ENCODE assay signal across 4 fruit fly cellular contexts in the genomic region with DNA sequence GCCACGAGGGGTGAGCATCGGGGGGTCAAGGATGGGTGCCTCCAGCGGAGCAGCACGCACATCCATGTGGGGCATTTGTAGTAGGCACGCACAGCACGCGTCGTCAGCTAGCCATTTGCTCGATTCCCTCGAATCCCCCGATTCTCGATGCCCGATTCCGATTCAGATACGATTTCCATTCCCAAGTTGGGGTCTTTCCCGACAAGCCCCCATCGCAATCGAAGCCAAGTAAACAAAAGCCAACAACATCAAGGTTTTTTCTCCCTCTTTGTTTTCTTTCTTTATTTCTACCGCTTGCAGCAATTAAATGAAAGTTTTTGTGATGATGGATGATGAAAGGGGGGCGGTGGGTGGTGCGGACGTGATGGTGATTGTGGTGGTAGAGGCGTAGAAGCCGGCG.
TF ChIP-seq lines count a peak whose summit lies in the region.

No protein-coding gene starts in this region.

- TF ChIP-seq CTCF in whole organism, embryonic (GFP tag; optimal IDR thresholded peaks at IDR 0.05; lab: Kevin White, UChicago): no peak

TF ChIP-seq in whole organism, embryonic, 481 proteins besides CTCF, POLR2A, EP300 and RAD21 (continues in another document):
- peak; percentile 17 for TF ChIP-seq lab (GFP tag; optimal IDR thresholded peaks at IDR 0.05; lab: Kevin White, UChicago)
- peak; percentile 82 for TF ChIP-seq kni (GFP tag; optimal IDR thresholded peaks at IDR 0.05; lab: Kevin White, UChicago)
- no peak for TF ChIP-seq CG14014 (GFP tag; IDR thresholded peaks at IDR 0.05; lab: Robert Waterston, UW)
- TF ChIP-seq CG12769 (tag; optimal IDR thresholded peaks at IDR 0.05; lab: Kevin White, UChicago): peak; percentile 49
- peak; percentile 98 for TF ChIP-seq CG13894 (tag; optimal IDR thresholded peaks at IDR 0.05; lab: Kevin White, UChicago)
- TF ChIP-seq D (optimal IDR thresholded peaks at IDR 0.05; lab: Kevin White, UChicago): no peak
- peak; percentile 4 for TF ChIP-seq D (GFP tag; optimal IDR thresholded peaks at IDR 0.05; lab: Kevin White, UChicago)
- peak; percentile 53 for TF ChIP-seq HLHmδ (GFP tag; optimal IDR thresholded peaks at IDR 0.05; lab: Kevin White, UChicago)
- no peak for TF ChIP-seq CG7271 (tag; optimal IDR thresholded peaks at IDR 0.05; lab: Kevin White, UChicago)
- no peak for TF ChIP-seq Gug (GFP tag; IDR thresholded peaks at IDR 0.05; lab: Robert Waterston, UW)
- TF ChIP-seq CG10543 (GFP tag; optimal IDR thresholded peaks at IDR 0.05; lab: Kevin White, UChicago): peak; percentile 23
- no peak for TF ChIP-seq H2.0 (GFP tag; IDR thresholded peaks at IDR 0.05; lab: Robert Waterston, UW)
- TF ChIP-seq CG16813 (GFP tag; IDR thresholded peaks at IDR 0.05; lab: Robert Waterston, UW; ENCODE audit: partially characterized antibody): no peak
- peak; percentile 52 for TF ChIP-seq sug (tag; optimal IDR thresholded peaks at IDR 0.05; lab: Kevin White, UChicago)
- no peak for TF ChIP-seq CG14441 (GFP tag; IDR thresholded peaks at IDR 0.05; lab: Robert Waterston, UW)
- peak in 1 of 2 experiments; percentile 44 for TF ChIP-seq Hr78 (GFP tag; optimal IDR thresholded peaks at IDR 0.05; lab: Kevin White, UChicago)
- no peak for TF ChIP-seq CG12236 (GFP tag; optimal IDR thresholded peaks at IDR 0.05; lab: Kevin White, UChicago)
- no peak for TF ChIP-seq CG6654 (GFP tag; optimal IDR thresholded peaks at IDR 0.05; lab: Kevin White, UChicago)
- no peak for TF ChIP-seq CG11398 (GFP tag; optimal IDR thresholded peaks at IDR 0.05; lab: Kevin White, UChicago)
- TF ChIP-seq psq (GFP tag; optimal IDR thresholded peaks at IDR 0.05; lab: Kevin White, UChicago): peak; percentile 57
- no peak for TF ChIP-seq cas (GFP tag; IDR thresholded peaks at IDR 0.05; lab: Robert Waterston, UW)
- TF ChIP-seq Blimp-1 (GFP tag; optimal IDR thresholded peaks at IDR 0.05; lab: Kevin White, UChicago): peak; percentile 89

TF ChIP-seq in whole organism, prepupa, 60 proteins besides CTCF, POLR2A, EP300 and RAD21:
- TF ChIP-seq Sox14 (GFP tag; optimal IDR thresholded peaks at IDR 0.05; lab: Kevin White, UChicago) (peak; percentile 79), CG6792 (GFP tag; optimal IDR thresholded peaks at IDR 0.05; lab: Kevin White, UChicago) (no peak), CG10669 (GFP tag; optimal IDR thresholded peaks at IDR 0.05; lab: Kevin White, UChicago) (no peak), CG6276 (GFP tag; optimal IDR thresholded peaks at IDR 0.05; lab: Kevin White, UChicago) (peak; percentile 3), Hr39 (GFP tag; optimal IDR thresholded peaks at IDR 0.05; lab: Kevin White, UChicago) (no peak), Blimp-1 (GFP tag; optimal IDR thresholded peaks at IDR 0.05; lab: Kevin White, UChicago) (peak; percentile 25), CG31627 (GFP tag; optimal IDR thresholded peaks at IDR 0.05; lab: Kevin White, UChicago) (no peak), Eip78C (GFP tag; lab: Kevin White, UChicago) (peak; percentile 51), Eip93F (GFP tag; optimal IDR thresholded peaks at IDR 0.05; lab: Kevin White, UChicago) (peak; percentile 10), Eip75B (GFP tag; optimal IDR thresholded peaks at IDR 0.05; lab: Kevin White, UChicago) (peak; percentile 18), Gug (GFP tag; IDR thresholded peaks at IDR 0.05; lab: Robert Waterston, UW) (no peak), Hr4 (GFP tag; optimal IDR thresholded peaks at IDR 0.05; lab: Kevin White, UChicago) (no peak), Ets96B (tag; optimal IDR thresholded peaks at IDR 0.05; lab: Kevin White, UChicago) (peak; percentile 17), CG9139 (GFP tag; optimal IDR thresholded peaks at IDR 0.05; lab: Kevin White, UChicago) (no peak), fd59A (GFP tag; optimal IDR thresholded peaks at IDR 0.05; lab: Kevin White, UChicago) (no peak), CG1621 (tag; optimal IDR thresholded peaks at IDR 0.05; lab: Kevin White, UChicago) (no peak), Met (GFP tag; optimal IDR thresholded peaks at IDR 0.05; lab: Kevin White, UChicago) (no peak), ss (GFP tag; optimal IDR thresholded peaks at IDR 0.05; lab: Kevin White, UChicago) (peak; percentile 32 to 96), CG16779 (tag; optimal IDR thresholded peaks at IDR 0.05; lab: Kevin White, UChicago) (peak; percentile 6), CG6854 (GFP tag; optimal IDR thresholded peaks at IDR 0.05; lab: Kevin White, UChicago) (no peak), Lpt (GFP tag; optimal IDR thresholded peaks at IDR 0.05; lab: Kevin White, UChicago) (peak; percentile 30), svp (GFP tag; lab: Kevin White, UChicago) (peak; percentile 69)
TF ChIP-seq in whole organism, prepupa: peak in this region for 11.

TF ChIP-seq in whole organism, pupa, 21 proteins besides CTCF, POLR2A, EP300 and RAD21:
- TF ChIP-seq EcR (GFP tag; optimal IDR thresholded peaks at IDR 0.05; lab: Kevin White, UChicago) (peak; percentile 83), CG13204 (GFP tag; optimal IDR thresholded peaks at IDR 0.05; lab: Kevin White, UChicago) (peak; percentile 54), CG12605 (GFP tag; IDR thresholded peaks at IDR 0.05; lab: Robert Waterston, UW) (no peak), D1 (tag; optimal IDR thresholded peaks at IDR 0.05; lab: Kevin White, UChicago) (no peak)
TF ChIP-seq in whole organism, pupa: peak in this region for 2.

TF ChIP-seq in whole organism, wandering third instar larva, 38 proteins besides CTCF, POLR2A, EP300 and RAD21:
- no peak for TF ChIP-seq foxo (GFP tag; optimal IDR thresholded peaks at IDR 0.05; lab: Kevin White, UChicago)
- TF ChIP-seq Mio (GFP tag; optimal IDR thresholded peaks at IDR 0.05; lab: Kevin White, UChicago): no peak
- no peak for TF ChIP-seq Rel (GFP tag; optimal IDR thresholded peaks at IDR 0.05; lab: Kevin White, UChicago)
- TF ChIP-seq Rel (tag; optimal IDR thresholded peaks at IDR 0.05; lab: Kevin White, UChicago): peak; percentile 99
- peak; percentile 1 for TF ChIP-seq OdsH (GFP tag; optimal IDR thresholded peaks at IDR 0.05; lab: Kevin White, UChicago)
- peak; percentile 89 for TF ChIP-seq psq (GFP tag; optimal IDR thresholded peaks at IDR 0.05; lab: Kevin White, UChicago)
- TF ChIP-seq brk (GFP tag; optimal IDR thresholded peaks at IDR 0.05; lab: Kevin White, UChicago): no peak
- TF ChIP-seq Vsx2 (GFP tag; optimal IDR thresholded peaks at IDR 0.05; lab: Kevin White, UChicago; ENCODE audit: partially characterized antibody): no peak

Comparison
In these comparisons a context has a peak if more than half of its experiments do, and no peak if none do; other contexts are left out.
1. Of the 7 proteins assayed by ChIP-seq in both whole organism, embryonic and whole organism, prepupa: peak only in whole organism, embryonic: none; only in whole organism, prepupa: CG16779 and Lpt; in both: Blimp-1; in neither: 4.